Worm (Caenorhabditis elegans) whole organism, L2 larva: ENCODE results near the gene sri-71.
"Not testable (repeated sequence)": the region's sequence is repeated elsewhere in the genome, so short reads cannot be mapped to it uniquely, and the experiment has no call there.

ENCODE experiments used
- ZK546.5 ChIP-seq: sonication (generic microtip); optimal IDR thresholded peaks from 2 replicates; lab custom pipeline; 2017; ENCODE audit warnings: missing biosample characterization, missing genetic modification characterization
- ama-1 ChIP-seq: fragments of 150-350 bp; optimal IDR thresholded peaks from 2 replicates; lab custom pipeline; 2018; ENCODE audit warnings: inconsistent platforms
- gmeb-1 ChIP-seq: fragments of 150-350 bp; optimal IDR thresholded peaks from 2 replicates; lab custom pipeline; 2014; ENCODE audit warnings: missing biosample characterization, missing genetic modification characterization
- lin-11 ChIP-seq: fragments of 150-350 bp; sonication (generic microtip); optimal IDR thresholded peaks from 2 replicates; lab custom pipeline; 2014; ENCODE audit warnings: missing biosample characterization, missing genetic modification characterization, inconsistent platforms, mixed read lengths
- mab-5 ChIP-seq: fragments of 150-350 bp; optimal IDR thresholded peaks from 2 replicates; lab custom pipeline; 2014; ENCODE audit warnings: missing biosample characterization, missing genetic modification characterization
- mdl-1 ChIP-seq, 2 experiments: fragments of 150-350 bp in 1 of 2; sonication (generic microtip) in 1 of 2; optimal IDR thresholded peaks; 2 replicates each; lab custom pipeline; 2017; ENCODE audit warnings: missing biosample characterization in 2 of 2, missing genetic modification characterization in 2 of 2
- nhr-237 ChIP-seq: fragments of 150-350 bp; optimal IDR thresholded peaks from 2 replicates; lab custom pipeline; 2014; ENCODE audit warnings: missing biosample characterization, missing genetic modification characterization
- nhr-25 ChIP-seq: fragments of 150-350 bp; sonication (generic microtip); optimal IDR thresholded peaks from 3 replicates; lab custom pipeline; 2014; ENCODE audit warnings: missing biosample characterization, missing genetic modification characterization
- skn-1 ChIP-seq: sonication (generic microtip); optimal IDR thresholded peaks from 2 replicates; lab custom pipeline; 2017; ENCODE audit warnings: missing biosample characterization, missing genetic modification characterization
- snpc-4 ChIP-seq: fragments of 150-350 bp; optimal IDR thresholded peaks from 2 replicates; lab custom pipeline; 2014; ENCODE audit warnings: missing biosample characterization, missing genetic modification characterization
- ztf-11 ChIP-seq: sonication (generic microtip); optimal IDR thresholded peaks from 2 replicates; lab custom pipeline; 2017; ENCODE audit warnings: missing biosample characterization, missing genetic modification characterization

DNA sequence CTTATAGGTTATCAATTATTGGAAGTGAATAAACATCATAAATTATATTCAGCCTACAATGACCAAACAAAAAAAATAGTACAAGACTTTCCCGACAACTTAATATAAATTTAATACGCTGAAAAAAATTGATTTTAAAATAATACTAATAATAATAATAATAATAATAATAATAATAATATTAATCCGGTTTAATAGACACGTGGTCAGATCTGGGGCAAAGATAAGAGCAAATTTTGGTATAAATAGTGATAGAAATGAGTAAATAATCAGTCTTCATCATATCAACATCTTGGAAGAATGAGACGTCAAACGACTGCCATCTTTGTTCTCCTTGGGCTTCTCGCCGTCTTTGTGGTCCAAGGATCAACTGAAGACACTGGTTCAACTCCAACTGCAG lies 10.9 kb upstream of the sri-71 start, which contains the start of gene msrp-5:
- TF ChIP-seq nhr-237 (tag; lab: Kevin White, UChicago); mab-5; ztf-11 (tag; lab: Kevin White, UChicago); ama-1 (lab: Kevin White, UChicago); nhr-25 (tag; lab: Kevin White, UChicago); skn-1 (tag; lab: Kevin White, UChicago); ZK546.5 (tag; lab: Kevin White, UChicago); snpc-4; mdl-1 (tag; optimal IDR thresholded peaks at IDR 0.05; lab: Kevin White, UChicago); lin-11 (tag; lab: Kevin White, UChicago); gmeb-1 (tag; lab: Kevin White, UChicago): not testable (repeated sequence)
